Worm (Caenorhabditis elegans) whole organism, L2 larva: ENCODE data around the gene R08C7.8.

Source experiments
- C34F6.9 ChIP-seq: fragments of 150-350 bp; optimal IDR thresholded peaks from 2 replicates; lab custom pipeline; 2014; ENCODE audit warnings: missing biosample characterization, missing genetic modification characterization
- F13H6.1 ChIP-seq: sonication (generic microtip); optimal IDR thresholded peaks from 2 replicates; lab custom pipeline; 2016; ENCODE audit warnings: missing genetic modification characterization, missing compliant biosample characterization
- R02D3.7 ChIP-seq: fragments of 150-350 bp; optimal IDR thresholded peaks from 2 replicates; lab custom pipeline; 2014; ENCODE audit warnings: missing biosample characterization, missing genetic modification characterization
- Y55F3AM.14 ChIP-seq: fragments of 200-800 bp; sonication (Bioruptor generic); optimal IDR thresholded peaks from 2 replicates; lab custom pipeline; 2018; ENCODE audit warnings: mild to moderate bottlenecking, missing genetic modification characterization, missing compliant biosample characterization
- ZK546.5 ChIP-seq: sonication (generic microtip); optimal IDR thresholded peaks from 2 replicates; lab custom pipeline; 2017; ENCODE audit warnings: missing biosample characterization, missing genetic modification characterization
- alr-1 ChIP-seq: fragments of 150-350 bp; optimal IDR thresholded peaks from 2 replicates; lab custom pipeline; 2014; ENCODE audit warnings: missing biosample characterization, missing genetic modification characterization
- aly-2 ChIP-seq: fragments of 150-350 bp; optimal IDR thresholded peaks from 2 replicates; lab custom pipeline; 2014; ENCODE audit warnings: missing biosample characterization, missing genetic modification characterization
- ama-1 ChIP-seq: fragments of 150-350 bp; optimal IDR thresholded peaks from 2 replicates; lab custom pipeline; 2018; ENCODE audit warnings: inconsistent platforms
- blmp-1 ChIP-seq: sonication (generic microtip); optimal IDR thresholded peaks from 2 replicates; lab custom pipeline; 2017; ENCODE audit warnings: missing genetic modification characterization, mild to moderate bottlenecking, missing compliant biosample characterization, antibody characterized with exemption, moderate library complexity; ENCODE audit not compliant: insufficient read depth
- ceh-16 ChIP-seq: fragments of 150-350 bp; optimal IDR thresholded peaks from 2 replicates; lab custom pipeline; 2014; ENCODE audit warnings: missing biosample characterization, missing genetic modification characterization
- ceh-82 ChIP-seq: fragments of 150-350 bp; optimal IDR thresholded peaks from 2 replicates; lab custom pipeline; 2014; ENCODE audit warnings: missing biosample characterization, missing genetic modification characterization
- crh-2 ChIP-seq: sonication (generic microtip); optimal IDR thresholded peaks from 2 replicates; lab custom pipeline; 2017; ENCODE audit warnings: missing biosample characterization, missing genetic modification characterization
- dmd-4 ChIP-seq: sonication (generic microtip); optimal IDR thresholded peaks from 2 replicates; lab custom pipeline; 2017; ENCODE audit warnings: missing biosample characterization, missing genetic modification characterization
- egl-27 ChIP-seq: sonication (generic microtip); optimal IDR thresholded peaks from 3 replicates; lab custom pipeline; 2017; ENCODE audit warnings: missing biosample characterization, missing genetic modification reagents, missing genetic modification characterization
- elt-1 ChIP-seq: fragments of 150-350 bp; optimal IDR thresholded peaks from 2 replicates; lab custom pipeline; 2014; ENCODE audit warnings: missing biosample characterization, missing genetic modification characterization
- elt-3 ChIP-seq: sonication (generic microtip); optimal IDR thresholded peaks from 2 replicates; lab custom pipeline; 2017; ENCODE audit warnings: missing biosample characterization, missing genetic modification characterization
- fos-1 ChIP-seq: fragments of 150-350 bp; optimal IDR thresholded peaks from 2 replicates; lab custom pipeline; 2014; ENCODE audit warnings: missing biosample characterization, missing genetic modification characterization
- gmeb-1 ChIP-seq: fragments of 150-350 bp; optimal IDR thresholded peaks from 2 replicates; lab custom pipeline; 2014; ENCODE audit warnings: missing biosample characterization, missing genetic modification characterization
- lin-11 ChIP-seq: fragments of 150-350 bp; sonication (generic microtip); optimal IDR thresholded peaks from 2 replicates; lab custom pipeline; 2014; ENCODE audit warnings: missing biosample characterization, missing genetic modification characterization, inconsistent platforms, mixed read lengths
- lin-13 ChIP-seq: fragments of 150-350 bp; optimal IDR thresholded peaks from 2 replicates; lab custom pipeline; 2014; ENCODE audit warnings: missing biosample characterization, missing genetic modification reagents, missing genetic modification characterization
- lin-39 ChIP-seq: fragments of 150-350 bp; optimal IDR thresholded peaks from 2 replicates; lab custom pipeline; 2014; ENCODE audit warnings: missing biosample characterization, missing genetic modification reagents, missing genetic modification characterization
- lsy-2 ChIP-seq, 2 experiments: fragments of 150-350 bp in 1 of 2; sonication (generic microtip) in 1 of 2; optimal IDR thresholded peaks; 2 replicates each; lab custom pipeline; 2014 to 2017; ENCODE audit warnings: missing biosample characterization in 2 of 2, missing genetic modification characterization in 2 of 2
- mab-5 ChIP-seq: fragments of 150-350 bp; optimal IDR thresholded peaks from 2 replicates; lab custom pipeline; 2014; ENCODE audit warnings: missing biosample characterization, missing genetic modification characterization
- mbf-1 ChIP-seq: sonication (generic microtip); optimal IDR thresholded peaks from 2 replicates; lab custom pipeline; 2017; ENCODE audit warnings: missing biosample characterization, missing genetic modification characterization
- mdl-1 ChIP-seq, 2 experiments: fragments of 150-350 bp in 1 of 2; sonication (generic microtip) in 1 of 2; optimal IDR thresholded peaks; 2 replicates each; lab custom pipeline; 2017; ENCODE audit warnings: missing biosample characterization in 2 of 2, missing genetic modification characterization in 2 of 2
- nhr-10 ChIP-seq: sonication (generic microtip); optimal IDR thresholded peaks from 2 replicates; lab custom pipeline; 2017; ENCODE audit warnings: missing biosample characterization, missing genetic modification characterization
- nhr-11 ChIP-seq: fragments of 150-350 bp; optimal IDR thresholded peaks from 2 replicates; lab custom pipeline; 2014; ENCODE audit warnings: missing biosample characterization, missing genetic modification characterization
- nhr-12 ChIP-seq: fragments of 150-350 bp; optimal IDR thresholded peaks from 2 replicates; lab custom pipeline; 2014; ENCODE audit warnings: missing biosample characterization, missing genetic modification characterization
- nhr-129 ChIP-seq: fragments of 150-350 bp; optimal IDR thresholded peaks from 2 replicates; lab custom pipeline; 2014; ENCODE audit warnings: missing biosample characterization, missing genetic modification characterization
- nhr-21 ChIP-seq: fragments of 150-350 bp; optimal IDR thresholded peaks from 2 replicates; lab custom pipeline; 2014; ENCODE audit warnings: missing biosample characterization, missing genetic modification characterization
- nhr-23 ChIP-seq: fragments of 150-350 bp; optimal IDR thresholded peaks from 2 replicates; lab custom pipeline; 2014; ENCODE audit warnings: missing biosample characterization, missing genetic modification reagents, missing genetic modification characterization
- nhr-237 ChIP-seq: fragments of 150-350 bp; optimal IDR thresholded peaks from 2 replicates; lab custom pipeline; 2014; ENCODE audit warnings: missing biosample characterization, missing genetic modification characterization
- nhr-25 ChIP-seq: fragments of 150-350 bp; sonication (generic microtip); optimal IDR thresholded peaks from 3 replicates; lab custom pipeline; 2014; ENCODE audit warnings: missing biosample characterization, missing genetic modification characterization
- nhr-6 ChIP-seq: fragments of 150-350 bp; optimal IDR thresholded peaks from 2 replicates; lab custom pipeline; 2014; ENCODE audit warnings: missing biosample characterization, missing genetic modification characterization
- nhr-77 ChIP-seq: fragments of 150-350 bp; optimal IDR thresholded peaks from 2 replicates; lab custom pipeline; 2014; ENCODE audit warnings: missing biosample characterization, missing genetic modification characterization
- peb-1 ChIP-seq: fragments of 150-350 bp; optimal IDR thresholded peaks from 2 replicates; lab custom pipeline; 2014; ENCODE audit warnings: missing biosample characterization, missing genetic modification characterization
- sem-4 ChIP-seq: fragments of 150-350 bp; optimal IDR thresholded peaks from 2 replicates; lab custom pipeline; 2014; ENCODE audit warnings: missing biosample characterization, missing genetic modification reagents, missing genetic modification characterization
- skn-1 ChIP-seq: sonication (generic microtip); optimal IDR thresholded peaks from 2 replicates; lab custom pipeline; 2017; ENCODE audit warnings: missing biosample characterization, missing genetic modification characterization
- sma-3 ChIP-seq: sonication (generic microtip); optimal IDR thresholded peaks from 2 replicates; lab custom pipeline; 2016; ENCODE audit warnings: missing genetic modification reagents, missing genetic modification characterization, missing compliant biosample characterization
- sma-9 ChIP-seq, 2 experiments: fragments of 150-350 bp in 1 of 2; sonication (generic microtip) in 1 of 2; optimal IDR thresholded peaks; 2 replicates each; lab custom pipeline; 2014 to 2016; ENCODE audit warnings: missing genetic modification characterization in 2 of 2, mild to moderate bottlenecking in 1 of 2, missing biosample characterization in 1 of 2, missing compliant biosample characterization in 1 of 2, missing genetic modification reagents in 1 of 2, moderate library complexity in 1 of 2
- snpc-4 ChIP-seq: fragments of 150-350 bp; optimal IDR thresholded peaks from 2 replicates; lab custom pipeline; 2014; ENCODE audit warnings: missing biosample characterization, missing genetic modification characterization
- unc-39 ChIP-seq: fragments of 150-350 bp; optimal IDR thresholded peaks from 2 replicates; lab custom pipeline; 2014; ENCODE audit warnings: missing biosample characterization, missing genetic modification characterization
- unc-55 ChIP-seq: fragments of 150-350 bp; sonication (generic microtip); optimal IDR thresholded peaks from 3 replicates; lab custom pipeline; 2014; ENCODE audit warnings: missing biosample characterization, missing genetic modification reagents, missing genetic modification characterization
- unc-62 ChIP-seq: fragments of 150-350 bp; optimal IDR thresholded peaks from 2 replicates; lab custom pipeline; 2014; ENCODE audit warnings: missing biosample characterization, missing genetic modification reagents, missing genetic modification characterization
- zag-1 ChIP-seq: fragments of 150-350 bp; optimal IDR thresholded peaks from 2 replicates; lab custom pipeline; 2014; ENCODE audit warnings: missing biosample characterization, missing genetic modification characterization
- ztf-1 ChIP-seq: fragments of 200-800 bp; sonication (Bioruptor generic); conservative IDR thresholded peaks from 2 replicates; pipeline ENCODE4 v1.3.6; 2022; ENCODE audit warnings: missing genetic modification characterization, missing compliant biosample characterization
- ztf-11 ChIP-seq: sonication (generic microtip); optimal IDR thresholded peaks from 2 replicates; lab custom pipeline; 2017; ENCODE audit warnings: missing biosample characterization, missing genetic modification characterization
- ztf-4 ChIP-seq: fragments of 150-350 bp; optimal IDR thresholded peaks from 2 replicates; lab custom pipeline; 2014; ENCODE audit warnings: missing biosample characterization, missing genetic modification characterization

R08C7.8 gene

DNA sequence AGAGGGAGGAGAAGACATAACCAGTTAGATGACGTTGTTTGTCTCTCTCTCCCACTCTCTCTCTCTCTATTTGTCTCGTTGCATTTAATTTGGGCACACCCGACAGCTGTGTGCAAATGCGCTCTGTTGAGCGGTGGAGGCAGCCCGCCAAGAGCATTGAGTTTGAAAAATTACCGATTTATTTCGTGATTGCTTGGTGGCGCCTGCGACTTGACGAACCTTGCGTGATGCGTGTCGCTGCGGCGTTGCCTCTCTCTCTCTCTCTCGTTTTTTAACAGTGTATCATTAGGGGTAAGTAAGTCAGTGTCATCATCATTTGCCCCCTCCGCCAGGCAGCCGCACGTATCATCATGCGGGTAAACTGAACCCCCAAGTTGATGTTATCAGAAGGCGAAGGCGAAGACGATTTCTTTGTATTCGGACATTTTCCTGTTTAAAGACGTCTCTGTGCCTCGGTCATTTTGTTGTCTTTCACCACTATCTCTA lies 28.2 kb downstream of the R08C7.8 start:
- TF ChIP-seq mdl-1 (tag; optimal IDR thresholded peaks at IDR 0.05; lab: Kevin White, UChicago), result no peak
- no peak for TF ChIP-seq ztf-1 (GFP tag; lab: Robert Waterston, UW)
- TF ChIP-seq F13H6.1 (tag; lab: Kevin White, UChicago), result peak; percentile 60
- peak; percentile 89 for TF ChIP-seq unc-55 (GFP tag; lab: Kevin White, UChicago)
- TF ChIP-seq nhr-129, result peak; percentile 85
- no peak for TF ChIP-seq skn-1 (tag; lab: Kevin White, UChicago)
- TF ChIP-seq nhr-237 (tag; lab: Kevin White, UChicago), result no peak
- TF ChIP-seq gmeb-1, result peak; percentile 19
- peak; percentile 80 for TF ChIP-seq lin-13 (GFP tag; lab: Kevin White, UChicago)
- TF ChIP-seq ceh-16 (tag; lab: Kevin White, UChicago), result peak; percentile 19
- no peak for TF ChIP-seq nhr-12
- no peak for TF ChIP-seq ztf-11 (tag; lab: Kevin White, UChicago)
- peak; percentile 63 for TF ChIP-seq sma-9 (GFP tag; optimal IDR thresholded peaks at IDR 0.05; lab: Kevin White, UChicago)
- TF ChIP-seq sma-9 (tag; optimal IDR thresholded peaks at IDR 0.05; lab: Kevin White, UChicago), result no peak
- TF ChIP-seq sma-3 (GFP tag; lab: Kevin White, UChicago), result peak; percentile 63
- peak; percentile 30 for TF ChIP-seq nhr-21 (tag; lab: Kevin White, UChicago)
- no peak for TF ChIP-seq egl-27 (tag; lab: Kevin White, UChicago)
- no peak for TF ChIP-seq ama-1 (lab: Kevin White, UChicago)
- TF ChIP-seq lin-39 (tag; lab: Kevin White, UChicago), result peak; percentile 25
- TF ChIP-seq mbf-1 (tag; lab: Kevin White, UChicago), result no peak
- no peak for TF ChIP-seq nhr-11
- no peak for TF ChIP-seq alr-1
- TF ChIP-seq peb-1 (tag; lab: Kevin White, UChicago), result no peak
- TF ChIP-seq fos-1, result peak; percentile 76
- TF ChIP-seq R02D3.7, result no peak
- TF ChIP-seq aly-2 (tag; lab: Kevin White, UChicago), result no peak
- peak; percentile 21 for TF ChIP-seq crh-2
- TF ChIP-seq zag-1 (tag; lab: Kevin White, UChicago), result peak; percentile 25
- no peak for TF ChIP-seq nhr-77
- TF ChIP-seq elt-1, result no peak
- TF ChIP-seq blmp-1, result peak; percentile 36
- peak; percentile 46 for TF ChIP-seq ztf-4
- no peak for TF ChIP-seq unc-39 (tag; lab: Kevin White, UChicago)
- no peak for TF ChIP-seq unc-62
- peak; percentile 57 for TF ChIP-seq nhr-25 (tag; lab: Kevin White, UChicago)
- TF ChIP-seq elt-3 (tag; lab: Kevin White, UChicago), result no peak
- peak; percentile 76 for TF ChIP-seq C34F6.9 (tag; lab: Kevin White, UChicago)
- no peak for TF ChIP-seq nhr-10 (tag; lab: Kevin White, UChicago)
- TF ChIP-seq mab-5 (tag; lab: Kevin White, UChicago), result peak; percentile 10
- peak; percentile 67 for TF ChIP-seq lin-11
- TF ChIP-seq nhr-6, result peak; percentile 38
- peak; percentile 56 for TF ChIP-seq Y55F3AM.14
- TF ChIP-seq snpc-4 (tag; lab: Kevin White, UChicago), result no peak
- no peak for TF ChIP-seq ceh-82 (tag; lab: Kevin White, UChicago)
- peak; percentile 31 to 75 for TF ChIP-seq lsy-2 (tag; optimal IDR thresholded peaks at IDR 0.05; lab: Kevin White, UChicago)
- no peak for TF ChIP-seq ZK546.5 (tag; lab: Kevin White, UChicago)
- TF ChIP-seq nhr-23 (tag; lab: Kevin White, UChicago), result no peak
- TF ChIP-seq dmd-4 (tag; lab: Kevin White, UChicago), result no peak
- no peak for TF ChIP-seq sem-4 (tag; lab: Kevin White, UChicago)
